Worm (Caenorhabditis elegans): ENCODE results near the gene clec-208.

DNA sequence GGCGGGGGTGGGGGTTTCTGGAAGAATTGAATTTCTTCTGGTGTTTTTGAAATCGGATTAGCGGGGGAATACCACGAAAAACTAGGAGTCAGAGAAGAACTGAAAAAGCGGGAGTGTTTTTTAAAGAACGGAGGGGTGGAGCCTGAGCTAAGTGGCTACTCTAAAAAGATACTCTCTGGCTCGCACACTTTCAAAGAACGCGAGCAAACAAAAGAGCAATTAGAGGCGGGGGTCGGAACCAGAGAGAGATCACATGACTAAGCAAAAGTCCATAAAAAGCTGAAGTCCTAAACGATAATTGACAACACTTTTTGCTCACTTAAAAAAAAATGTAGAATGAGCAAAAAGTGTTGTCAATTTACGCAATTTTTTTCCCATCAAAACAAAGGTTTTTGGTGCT, 36.6 kb downstream of the clec-208 start:
- TF ChIP-seq lin-13 (tag; optimal IDR thresholded peaks at IDR 0.05) (no peak), lsy-2 (tag; optimal IDR thresholded peaks at IDR 0.05) (no peak)
